Fruit fly (Drosophila melanogaster): ENCODE data around the gene ATPsynE.

DNA sequence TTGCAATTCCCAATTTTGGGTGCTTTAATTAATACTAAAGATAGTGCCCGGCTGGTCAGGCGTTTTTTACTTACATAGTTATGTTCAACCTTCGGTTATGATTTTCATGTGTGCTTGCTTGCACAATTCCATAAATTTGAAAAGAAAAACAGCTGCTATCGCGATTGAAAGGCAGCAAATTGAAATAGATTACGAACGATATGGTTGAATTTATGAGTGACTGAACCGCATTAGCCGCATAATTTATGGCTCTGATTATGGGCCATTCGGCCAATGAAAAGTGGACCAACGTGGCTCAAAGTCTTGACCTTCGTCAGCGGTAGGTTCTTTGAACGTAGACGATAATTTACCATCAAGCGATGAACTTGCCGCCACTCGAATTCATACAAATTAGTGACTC lies 30.6 kb upstream of the ATPsynE start:
- TF ChIP-seq usp (GFP tag; optimal IDR thresholded peaks at IDR 0.05) (no peak), pan (optimal IDR thresholded peaks at IDR 0.05) (no peak), EcR (GFP tag; optimal IDR thresholded peaks at IDR 0.05) (no peak), CG8478 (optimal IDR thresholded peaks at IDR 0.05) (no peak), psq (optimal IDR thresholded peaks at IDR 0.05) (no peak), Dll (optimal IDR thresholded peaks at IDR 0.05) (no peak)
